Worm (Caenorhabditis elegans) whole organism, L4 larva: Measurements from ENCODE around the gene pxl-1.

Experiments
- F10B5.3 ChIP-seq: sonication (generic microtip); optimal IDR thresholded peaks from 2 replicates; lab custom pipeline; 2016; ENCODE audit warnings: mild to moderate bottlenecking, missing genetic modification characterization, missing compliant biosample characterization
- F37D6.2 ChIP-seq: sonication (generic microtip); optimal IDR thresholded peaks from 2 replicates; lab custom pipeline; 2016; ENCODE audit warnings: mild to moderate bottlenecking, missing genetic modification characterization, missing compliant biosample characterization
- R02D3.7 ChIP-seq: fragments of 150-350 bp; sonication (generic microtip); optimal IDR thresholded peaks from 3 replicates; lab custom pipeline; 2014; ENCODE audit warnings: missing biosample characterization, missing genetic modification characterization
- T20F7.1 ChIP-seq: fragments of 200-800 bp; sonication (Bioruptor generic); optimal IDR thresholded peaks from 2 replicates; lab custom pipeline; 2018; ENCODE audit warnings: mild to moderate bottlenecking, missing genetic modification characterization, missing compliant biosample characterization
- T26A8.4 ChIP-seq: fragments of 200-800 bp; sonication (Bioruptor generic); IDR thresholded peaks from 2 replicates; pipeline ENCODE4 v1.3.6; 2022; ENCODE audit warnings: missing genetic modification characterization, missing compliant biosample characterization
- aha-1 ChIP-seq: fragments of 150-350 bp; peaks from one replicate; lab custom pipeline; 2014; ENCODE audit warnings: missing biosample characterization, missing genetic modification characterization
- ama-1 ChIP-seq: fragments of 150-350 bp; optimal IDR thresholded peaks from 2 replicates; lab custom pipeline; 2014; ENCODE audit warnings: inconsistent platforms, mixed read lengths
- arid-1 ChIP-seq: fragments of 200-800 bp; sonication (Bioruptor generic); conservative IDR thresholded peaks from 2 replicates; pipeline ENCODE4 v1.3.6; 2022; ENCODE audit warnings: missing genetic modification reagents, missing genetic modification characterization, missing compliant biosample characterization
- attf-4 ChIP-seq: sonication (generic microtip); optimal IDR thresholded peaks from 3 replicates; lab custom pipeline; 2017; ENCODE audit warnings: missing biosample characterization, missing genetic modification characterization
- ceh-28 ChIP-seq: fragments of 150-350 bp; optimal IDR thresholded peaks from 2 replicates; lab custom pipeline; 2014; ENCODE audit warnings: missing biosample characterization, missing genetic modification reagents, missing genetic modification characterization
- ceh-44 ChIP-seq: fragments of 200-800 bp; sonication (Bioruptor generic); IDR thresholded peaks from 2 replicates; pipeline ENCODE4 v1.3.6; 2022; ENCODE audit warnings: missing genetic modification reagents, missing genetic modification characterization, missing compliant biosample characterization
- ceh-62 ChIP-seq: sonication (generic microtip); optimal IDR thresholded peaks from 2 replicates; lab custom pipeline; 2017; ENCODE audit warnings: missing biosample characterization, missing genetic modification characterization
- ctbp-1 ChIP-seq: fragments of 200-800 bp; sonication (Bioruptor generic); IDR thresholded peaks from 2 replicates; pipeline ENCODE4 v1.3.6; 2022; ENCODE audit warnings: missing genetic modification reagents, missing genetic modification characterization, missing compliant biosample characterization
- daf-16 ChIP-seq, 3 experiments: sonication (generic microtip); optimal IDR thresholded peaks; 2 replicates each; lab custom pipeline; 2016 to 2017; ENCODE audit warnings: missing genetic modification characterization in 3 of 3, missing genetic modification reagents in 3 of 3, mild to moderate bottlenecking in 2 of 3, missing compliant biosample characterization in 2 of 3, missing biosample characterization in 1 of 3, moderate library complexity in 1 of 3
- dmd-8 ChIP-seq: fragments of 200-800 bp; sonication (Bioruptor generic); IDR thresholded peaks from 2 replicates; pipeline ENCODE4 v1.3.6; 2022; ENCODE audit warnings: missing genetic modification characterization, missing compliant biosample characterization
- dmd-9 ChIP-seq: fragments of 200-800 bp; sonication (Bioruptor generic); IDR thresholded peaks from 2 replicates; pipeline ENCODE4 v1.3.6; 2022; ENCODE audit warnings: missing genetic modification reagents, missing genetic modification characterization, missing compliant biosample characterization
- dve-1 ChIP-seq: sonication (generic microtip); optimal IDR thresholded peaks from 2 replicates; lab custom pipeline; 2017; ENCODE audit warnings: antibody characterized with exemption, mild to moderate bottlenecking, missing genetic modification characterization, missing compliant biosample characterization; ENCODE audit not compliant: insufficient read depth
- egl-27 ChIP-seq: sonication (generic microtip); optimal IDR thresholded peaks from 3 replicates; lab custom pipeline; 2017; ENCODE audit warnings: missing biosample characterization, missing genetic modification reagents, missing genetic modification characterization
- egl-43 ChIP-seq: fragments of 200-800 bp; sonication (Bioruptor generic); IDR thresholded peaks from 2 replicates; pipeline ENCODE4 v1.3.6; 2022; ENCODE audit warnings: missing genetic modification reagents, missing genetic modification characterization, missing compliant biosample characterization
- gei-8 ChIP-seq: fragments of 200-800 bp; sonication (Bioruptor generic); optimal IDR thresholded peaks from 2 replicates; lab custom pipeline; 2018; ENCODE audit warnings: mild to moderate bottlenecking, missing genetic modification characterization, missing compliant biosample characterization
- hlh-30 ChIP-seq: sonication (generic microtip); optimal IDR thresholded peaks from 2 replicates; lab custom pipeline; 2017; ENCODE audit warnings: antibody characterized with exemption, mild to moderate bottlenecking, missing genetic modification characterization, missing compliant biosample characterization; ENCODE audit not compliant: insufficient read depth
- lim-7 ChIP-seq: fragments of 200-800 bp; sonication (Bioruptor generic); IDR thresholded peaks from 2 replicates; pipeline ENCODE4 v1.3.6; 2022; ENCODE audit warnings: missing genetic modification characterization, missing compliant biosample characterization
- lin-1 ChIP-seq: fragments of 200-800 bp; sonication (Bioruptor generic); IDR thresholded peaks from 2 replicates; pipeline ENCODE4 v1.3.6; 2022; ENCODE audit warnings: missing genetic modification reagents, missing genetic modification characterization, missing compliant biosample characterization
- lin-15B ChIP-seq: fragments of 150-350 bp; sonication (generic microtip); optimal IDR thresholded peaks from 3 replicates; lab custom pipeline; 2014; ENCODE audit warnings: missing biosample characterization, missing genetic modification characterization
- lin-29 ChIP-seq: fragments of 200-800 bp; sonication (Bioruptor generic); IDR thresholded peaks from 2 replicates; pipeline ENCODE4 v1.3.6; 2022; ENCODE audit warnings: missing genetic modification reagents, missing genetic modification characterization, missing compliant biosample characterization
- lin-38 ChIP-seq: fragments of 200-800 bp; sonication (Bioruptor generic); IDR thresholded peaks from 2 replicates; pipeline ENCODE4 v1.3.6; 2022; ENCODE audit warnings: missing genetic modification reagents, missing genetic modification characterization, missing compliant biosample characterization
- madf-5 ChIP-seq, 2 experiments: fragments of 200-800 bp; sonication (Bioruptor generic); IDR thresholded peaks; 2 replicates each; pipeline ENCODE4 v1.3.6; 2022; ENCODE audit warnings: missing compliant biosample characterization in 2 of 2, missing genetic modification characterization in 2 of 2
- mdt-29 ChIP-seq: fragments of 200-800 bp; sonication (Bioruptor generic); IDR thresholded peaks from 2 replicates; pipeline ENCODE4 v1.3.6; 2022; ENCODE audit warnings: missing genetic modification reagents, missing genetic modification characterization, missing compliant biosample characterization
- mep-1 ChIP-seq: fragments of 150-350 bp; sonication (generic microtip); optimal IDR thresholded peaks from 3 replicates; lab custom pipeline; 2014; ENCODE audit warnings: missing biosample characterization, missing genetic modification characterization
- mes-2 ChIP-seq: sonication (generic microtip); optimal IDR thresholded peaks from 2 replicates; lab custom pipeline; 2016; ENCODE audit warnings: missing genotype, mild to moderate bottlenecking, missing genetic modification characterization, missing compliant biosample characterization; ENCODE audit not compliant: poor library complexity, severe bottlenecking
- nhr-111 ChIP-seq: fragments of 200-800 bp; sonication (Bioruptor generic); optimal IDR thresholded peaks from 2 replicates; lab custom pipeline; 2018; ENCODE audit warnings: mild to moderate bottlenecking, missing genetic modification characterization, missing compliant biosample characterization
- nhr-42 ChIP-seq: fragments of 200-800 bp; sonication (Bioruptor generic); IDR thresholded peaks from 2 replicates; pipeline ENCODE4 v1.3.6; 2022; ENCODE audit warnings: missing genetic modification characterization, missing compliant biosample characterization
- pha-4 ChIP-seq, 2 experiments: fragments of 150-350 bp in 1 of 2; fragments of 200-800 bp in 1 of 2; sonication (Bioruptor generic) in 1 of 2; IDR thresholded peaks in 1 of 2; optimal IDR thresholded peaks in 1 of 2; 2 replicates each; pipeline versions ENCODE4 v1.3.6 to Lab custom; 2014 to 2022; ENCODE audit warnings: missing genetic modification characterization in 2 of 2, missing genetic modification reagents in 2 of 2, missing biosample characterization in 1 of 2, missing compliant biosample characterization in 1 of 2
- pqm-1 ChIP-seq: sonication (generic microtip); optimal IDR thresholded peaks from 2 replicates; lab custom pipeline; 2017; ENCODE audit warnings: missing biosample characterization, missing genetic modification characterization
- saeg-2 ChIP-seq: fragments of 200-800 bp; sonication (Bioruptor generic); IDR thresholded peaks from 2 replicates; pipeline ENCODE4 v1.3.6; 2022; ENCODE audit warnings: missing genetic modification reagents, missing genetic modification characterization, missing compliant biosample characterization
- set-16 ChIP-seq: fragments of 200-800 bp; sonication (Bioruptor generic); IDR thresholded peaks from 2 replicates; pipeline ENCODE4 v1.3.6; 2022; ENCODE audit warnings: missing genetic modification reagents, missing genetic modification characterization, missing compliant biosample characterization
- skn-1 ChIP-seq: fragments of 150-350 bp; optimal IDR thresholded peaks from 2 replicates; lab custom pipeline; 2014; ENCODE audit warnings: missing biosample characterization, missing genetic modification characterization
- spr-3 ChIP-seq: fragments of 200-800 bp; sonication (Bioruptor generic); optimal IDR thresholded peaks from 2 replicates; lab custom pipeline; 2018; ENCODE audit warnings: mild to moderate bottlenecking, missing genetic modification characterization, missing compliant biosample characterization
- tag-97 ChIP-seq: fragments of 200-800 bp; sonication (Bioruptor generic); IDR thresholded peaks from 2 replicates; pipeline ENCODE4 v1.3.6; 2022; ENCODE audit warnings: missing genetic modification characterization, missing compliant biosample characterization
- tra-1 ChIP-seq: fragments of 200-800 bp; sonication (Bioruptor generic); IDR thresholded peaks from 2 replicates; pipeline ENCODE4 v1.3.6; 2022; ENCODE audit warnings: missing genetic modification reagents, missing genetic modification characterization, missing compliant biosample characterization
- unc-130 ChIP-seq: sonication (generic microtip); optimal IDR thresholded peaks from 2 replicates; lab custom pipeline; 2016; ENCODE audit warnings: missing genetic modification reagents, missing genetic modification characterization, missing compliant biosample characterization
- unc-62 ChIP-seq, 3 experiments: fragments of 150-350 bp in 1 of 3; sonication (generic microtip); optimal IDR thresholded peaks in 2 of 3; peaks in 1 of 3; 1 replicate in 1 of 3; 2 replicates in 2 of 3; lab custom pipeline; 2014 to 2017; ENCODE audit warnings: missing biosample characterization in 3 of 3, missing genetic modification characterization in 3 of 3, missing genetic modification reagents in 3 of 3, missing genotype in 1 of 3
- zfp-2 ChIP-seq: sonication (generic microtip); optimal IDR thresholded peaks from 2 replicates; lab custom pipeline; 2016; ENCODE audit warnings: mild to moderate bottlenecking, missing genetic modification characterization, missing compliant biosample characterization
- zip-11 ChIP-seq: fragments of 200-800 bp; sonication (Bioruptor generic); IDR thresholded peaks from 2 replicates; pipeline ENCODE4 v1.3.6; 2022; ENCODE audit warnings: missing genetic modification characterization, missing compliant biosample characterization
- ztf-7 ChIP-seq: fragments of 150-350 bp; optimal IDR thresholded peaks from 2 replicates; lab custom pipeline; 2014; ENCODE audit warnings: missing biosample characterization, missing genetic modification characterization

Gene pxl-1

DNA sequence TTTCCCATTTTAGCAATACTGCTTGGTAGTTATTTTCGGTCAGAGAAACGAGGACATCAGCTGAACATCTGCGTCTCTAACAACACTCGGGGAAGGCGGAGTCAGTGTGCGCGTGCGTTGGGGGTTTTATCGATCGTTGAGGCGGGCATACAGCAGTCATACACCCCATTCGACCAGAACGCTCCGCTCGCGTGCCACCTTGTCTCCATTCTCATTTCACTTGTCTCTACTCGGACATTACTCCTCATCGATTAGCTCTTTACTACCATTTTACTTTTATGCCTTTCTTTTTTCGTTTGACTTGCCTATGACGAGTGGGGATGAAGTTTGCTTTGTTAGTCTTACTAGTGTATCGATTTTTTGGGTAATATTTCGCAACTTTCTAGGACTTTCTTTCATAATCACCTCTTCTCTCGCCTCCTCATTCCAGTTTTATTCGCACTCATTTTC, 44.7 kb upstream of the pxl-1 start (continued):
- 0 out of 2 replicates have a peak, but pooled peaks have one; percentile 50 for TF ChIP-seq mdt-29 (GFP tag; lab: Robert Waterston, UW)
- TF ChIP-seq ceh-28 (tag; lab: Kevin White, UChicago) = peak; percentile 88

DNA sequence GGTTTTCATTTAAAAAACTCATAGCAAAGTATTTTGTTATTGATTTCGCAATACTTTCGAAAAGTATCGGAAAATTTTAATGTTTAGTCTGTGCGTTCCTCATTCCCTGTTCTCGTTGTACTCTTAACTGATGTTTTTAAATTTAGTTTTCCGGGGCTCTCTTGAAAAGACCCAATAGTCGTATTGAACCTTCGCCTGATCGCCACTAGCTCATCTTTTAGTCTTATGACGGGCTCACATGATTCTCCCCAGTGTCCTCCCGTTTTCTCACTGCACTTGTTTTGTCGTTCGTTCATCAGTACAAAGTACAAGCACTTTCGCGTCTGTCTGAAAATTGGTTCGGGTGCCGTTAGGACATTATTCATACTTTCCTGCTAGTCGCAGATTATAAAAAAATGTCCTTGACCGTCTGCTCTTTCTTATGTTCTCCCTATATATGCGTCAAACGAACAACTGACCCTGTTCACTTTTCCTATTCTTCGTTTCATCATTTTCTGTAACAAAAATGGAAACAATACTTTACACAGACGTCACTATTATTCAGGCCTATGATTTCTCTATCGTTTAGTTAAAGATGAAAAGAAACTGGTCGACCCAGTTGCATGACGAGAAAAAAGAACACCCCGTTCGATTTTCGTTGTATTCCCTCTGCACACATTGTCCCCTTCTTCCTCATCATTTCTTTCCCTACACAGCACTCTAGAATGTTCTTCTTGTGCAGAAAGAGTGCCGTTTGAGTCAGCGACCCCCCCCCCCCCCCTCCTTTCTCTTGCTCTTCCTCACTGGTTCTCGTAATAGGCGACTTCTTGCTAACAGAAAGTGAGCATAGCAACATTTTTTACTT, 43.9 kb upstream of the pxl-1 start, which contains the start of gene ubq-1:
Gene ubq-1, plus strand, starts transcription at position 802 of the 844 bp plus-strand sequence.
- TF ChIP-seq zip-11 (GFP tag; lab: Robert Waterston, UW) = no peak
- peak; percentile 50; the same call in 1 of the 2 replicates for TF ChIP-seq lin-29
- no peak for TF ChIP-seq lin-38 (GFP tag; lab: Robert Waterston, UW)
- no peak for TF ChIP-seq ceh-62
- no peak for TF ChIP-seq spr-3 (GFP tag; lab: Kevin White, UChicago)
- peak; percentile 92 for TF ChIP-seq hlh-30 (tag; lab: Kevin White, UChicago)
- peak; percentile 19 for TF ChIP-seq mep-1 (tag; lab: Kevin White, UChicago)
- 0 out of 2 replicates have a peak, but pooled peaks have one; percentile 42 for TF ChIP-seq lim-7 (GFP tag; lab: Robert Waterston, UW)
- peak; percentile 25 for TF ChIP-seq T26A8.4
- TF ChIP-seq pqm-1 (tag; lab: Kevin White, UChicago) = no peak
- no peak for TF ChIP-seq attf-4 (tag; lab: Kevin White, UChicago)
- TF ChIP-seq ceh-44 (GFP tag; lab: Robert Waterston, UW) = 0 out of 2 replicates have a peak, but pooled peaks have one; percentile 1
- TF ChIP-seq egl-43 (GFP tag; lab: Robert Waterston, UW) = peak; percentile 37; the same call in 1 of the 2 replicates
- no peak for TF ChIP-seq lin-1 (GFP tag; lab: Robert Waterston, UW)
- peak; percentile 27; the same call in 1 of the 2 replicates for TF ChIP-seq pha-4 (GFP tag; IDR thresholded peaks at IDR 0.05; lab: Robert Waterston, UW)
- TF ChIP-seq pha-4 (tag; optimal IDR thresholded peaks at IDR 0.05; lab: Kevin White, UChicago) = no peak
- TF ChIP-seq tag-97 = no peak
- TF ChIP-seq egl-27 (tag; lab: Kevin White, UChicago) = no peak
- no peak for TF ChIP-seq daf-16 (GFP tag; optimal IDR thresholded peaks at IDR 0.05; lab: Kevin White, UChicago)
- peak; percentile 0 for TF ChIP-seq daf-16 (tag; optimal IDR thresholded peaks at IDR 0.05; lab: Kevin White, UChicago)
- no peak for TF ChIP-seq F37D6.2
- peak; percentile 10 for TF ChIP-seq mes-2 (tag; lab: Kevin White, UChicago)
- no peak for TF ChIP-seq ama-1 (lab: Kevin White, UChicago)
- TF ChIP-seq F10B5.3 = no peak
- no peak for TF ChIP-seq dve-1 (tag; lab: Kevin White, UChicago)
- TF ChIP-seq skn-1 = no peak
- TF ChIP-seq dmd-9 (GFP tag; lab: Robert Waterston, UW) = no peak; the same call in 1 of the 2 replicates
- TF ChIP-seq aha-1 (tag; lab: Kevin White, UChicago) = peak; percentile 48
- TF ChIP-seq saeg-2 (GFP tag; lab: Robert Waterston, UW) = no peak
- TF ChIP-seq lin-15B = no peak
- peak; percentile 12 for TF ChIP-seq ztf-7 (tag; lab: Kevin White, UChicago)
- TF ChIP-seq R02D3.7 = no peak
- TF ChIP-seq arid-1 (GFP tag; lab: Robert Waterston, UW) = 0 out of 2 replicates have a peak, but pooled peaks have one; percentile 3
- TF ChIP-seq tra-1 (GFP tag; lab: Robert Waterston, UW) = no peak
- no peak for TF ChIP-seq nhr-42 (GFP tag; lab: Robert Waterston, UW)
- no peak for TF ChIP-seq zfp-2
- no peak for TF ChIP-seq gei-8 (GFP tag; lab: Kevin White, UChicago)
- TF ChIP-seq ctbp-1 (GFP tag; lab: Robert Waterston, UW) = peak; percentile 51
- no peak for TF ChIP-seq dmd-8 (GFP tag; lab: Robert Waterston, UW)
- TF ChIP-seq unc-62 (GFP tag; optimal IDR thresholded peaks at IDR 0.05 in 1 of 2; lab: Kevin White, UChicago) = peak in 1 of 2 experiments; percentile 96
- TF ChIP-seq unc-62 (tag; optimal IDR thresholded peaks at IDR 0.05; lab: Kevin White, UChicago) = no peak
- TF ChIP-seq unc-130 = no peak
- TF ChIP-seq set-16 = no peak
- 0 out of 4 replicates have a peak, but pooled peaks of 1 of the 2 experiments have one; percentile 61 for TF ChIP-seq madf-5 (GFP tag; IDR thresholded peaks at IDR 0.05; lab: Robert Waterston, UW)
- no peak for TF ChIP-seq nhr-111 (GFP tag; lab: Kevin White, UChicago)
- peak; percentile 12 for TF ChIP-seq T20F7.1
- TF ChIP-seq, all 104 proteins: peak for 17
